Fruit fly (Drosophila melanogaster) whole organism, adult: ENCODE data around the gene CG13014.

Source experiments
- CG12768 ChIP-seq: fragments of 200-800 bp; sonication (Bioruptor generic); optimal IDR thresholded peaks from 2 replicates; lab custom pipeline; 2017; ENCODE audit warnings: missing biosample characterization, missing genetic modification characterization, mild to moderate bottlenecking, moderate library complexity, missing genetic modification reagents
- CG1620 ChIP-seq: fragments of 200-800 bp; sonication (Bioruptor generic); optimal IDR thresholded peaks from 2 replicates; lab custom pipeline; 2016; ENCODE audit warnings: missing biosample characterization, missing genetic modification characterization
- CG33017 ChIP-seq: fragments of 200-800 bp; sonication (Bioruptor generic); optimal IDR thresholded peaks from 2 replicates; lab custom pipeline; 2018; ENCODE audit warnings: missing biosample characterization, mild to moderate bottlenecking, missing genetic modification characterization, moderate library complexity
- CG5204 ChIP-seq: fragments of 200-800 bp; sonication (Bioruptor generic); optimal IDR thresholded peaks from 2 replicates; lab custom pipeline; 2016; ENCODE audit warnings: missing biosample characterization, missing genetic modification characterization
- CG7045 ChIP-seq: fragments of 200-800 bp; sonication (Bioruptor generic); optimal IDR thresholded peaks from 2 replicates; lab custom pipeline; 2017; ENCODE audit warnings: missing biosample characterization, mild to moderate bottlenecking, missing genetic modification characterization
- CG7101 ChIP-seq: fragments of 200-800 bp; sonication (Bioruptor generic); optimal IDR thresholded peaks from 2 replicates; lab custom pipeline; 2018; ENCODE audit warnings: missing biosample characterization, mild to moderate bottlenecking, missing genetic modification characterization, moderate library complexity
- Crg-1 ChIP-seq: fragments of 200-800 bp; sonication (Bioruptor generic); optimal IDR thresholded peaks from 2 replicates; lab custom pipeline; 2016; ENCODE audit warnings: missing biosample characterization, missing genetic modification characterization
- Hr96 ChIP-seq: fragments of 200-800 bp; sonication (Bioruptor generic); optimal IDR thresholded peaks from 2 replicates; lab custom pipeline; 2016; ENCODE audit warnings: missing biosample characterization, missing genetic modification characterization
- cnc ChIP-seq, 2 experiments: fragments of >200 bp; optimal IDR thresholded peaks; 2 replicates each; lab custom pipeline; 2017
- ovo ChIP-seq: fragments of 200-800 bp; sonication (Bioruptor generic); optimal IDR thresholded peaks from 2 replicates; lab custom pipeline; 2016; ENCODE audit warnings: missing biosample characterization, missing genetic modification characterization
- pad ChIP-seq: fragments of 200-800 bp; sonication (Bioruptor generic); optimal IDR thresholded peaks from 3 replicates; lab custom pipeline; 2017; ENCODE audit warnings: missing biosample characterization, missing genetic modification characterization, mild to moderate bottlenecking, moderate library complexity, missing genetic modification reagents
- tj ChIP-seq: fragments of 200-800 bp; sonication (Bioruptor generic); optimal IDR thresholded peaks from 3 replicates; lab custom pipeline; 2017; ENCODE audit warnings: missing biosample characterization, mild to moderate bottlenecking, missing genetic modification characterization, moderate library complexity
- toe ChIP-seq: fragments of 200-800 bp; sonication (Bioruptor generic); optimal IDR thresholded peaks from 2 replicates; lab custom pipeline; 2016; ENCODE audit warnings: missing biosample characterization, missing genetic modification characterization

- TF ChIP-seq CG7045 (no peak), pad (GFP tag; lab: Kevin White, UChicago) (no peak), CG33017 (tag; lab: Kevin White, UChicago) (no peak), CG12768 (GFP tag; lab: Kevin White, UChicago) (no peak), CG7101 (no peak), Crg-1 (GFP tag; lab: Kevin White, UChicago) (no peak), Hr96 (GFP tag; lab: Kevin White, UChicago) (no peak), CG1620 (GFP tag; lab: Kevin White, UChicago) (no peak), cnc (optimal IDR thresholded peaks at IDR 0.05; lab: Kevin White, UChicago) (no peak), ovo (GFP tag; lab: Kevin White, UChicago) (no peak), CG5204 (GFP tag; lab: Kevin White, UChicago) (no peak), tj (GFP tag; lab: Kevin White, UChicago) (no peak), toe (GFP tag; lab: Kevin White, UChicago) (no peak)
These were observed 31.1 kb downstream of the CG13014 start for dm6 chrX:16618724-16619123.
